Worm (Caenorhabditis elegans) whole organism, L4 larva: ENCODE measurements around the gene R05H10.3.
"Not testable (repeated sequence)": the region's sequence is repeated elsewhere in the genome, so short reads cannot be mapped to it uniquely, and the experiment has no call there.

Experiments
- D1046.2 ChIP-seq: fragments of 200-800 bp; sonication (Bioruptor generic); IDR thresholded peaks from 2 replicates; pipeline ENCODE4 v1.3.6; 2022; ENCODE audit warnings: missing genetic modification characterization, missing compliant biosample characterization
- Y105C5A.15 ChIP-seq: fragments of 200-800 bp; sonication (Bioruptor generic); IDR thresholded peaks from 2 replicates; pipeline ENCODE4 v1.3.6; 2022; ENCODE audit warnings: missing genetic modification characterization, missing compliant biosample characterization
- ZK337.2 ChIP-seq: fragments of 200-800 bp; sonication (Bioruptor generic); IDR thresholded peaks from 2 replicates; pipeline ENCODE4 v1.3.6; 2022; ENCODE audit warnings: missing genetic modification reagents, missing genetic modification characterization, missing compliant biosample characterization
- ZK546.5 ChIP-seq, 2 experiments: sonication (generic microtip); optimal IDR thresholded peaks; 2 replicates each; lab custom pipeline; 2017; ENCODE audit warnings: missing biosample characterization in 2 of 2, missing genetic modification characterization in 2 of 2
- aha-1 ChIP-seq: fragments of 150-350 bp; peaks from one replicate; lab custom pipeline; 2014; ENCODE audit warnings: missing biosample characterization, missing genetic modification characterization
- arid-1 ChIP-seq: fragments of 200-800 bp; sonication (Bioruptor generic); conservative IDR thresholded peaks from 2 replicates; pipeline ENCODE4 v1.3.6; 2022; ENCODE audit warnings: missing genetic modification reagents, missing genetic modification characterization, missing compliant biosample characterization
- attf-4 ChIP-seq: sonication (generic microtip); optimal IDR thresholded peaks from 3 replicates; lab custom pipeline; 2017; ENCODE audit warnings: missing biosample characterization, missing genetic modification characterization
- ceh-62 ChIP-seq: sonication (generic microtip); optimal IDR thresholded peaks from 2 replicates; lab custom pipeline; 2017; ENCODE audit warnings: missing biosample characterization, missing genetic modification characterization
- daf-16 ChIP-seq, 3 experiments: sonication (generic microtip); optimal IDR thresholded peaks; 2 replicates each; lab custom pipeline; 2016 to 2017; ENCODE audit warnings: missing genetic modification characterization in 3 of 3, missing genetic modification reagents in 3 of 3, mild to moderate bottlenecking in 2 of 3, missing compliant biosample characterization in 2 of 3, missing biosample characterization in 1 of 3, moderate library complexity in 1 of 3
- dmd-6 ChIP-seq: fragments of 200-800 bp; sonication (Bioruptor generic); IDR thresholded peaks from 2 replicates; pipeline ENCODE4 v1.3.6; 2022; ENCODE audit warnings: missing genetic modification reagents, missing genetic modification characterization, missing compliant biosample characterization
- dmd-9 ChIP-seq: fragments of 200-800 bp; sonication (Bioruptor generic); IDR thresholded peaks from 2 replicates; pipeline ENCODE4 v1.3.6; 2022; ENCODE audit warnings: missing genetic modification reagents, missing genetic modification characterization, missing compliant biosample characterization
- egl-43 ChIP-seq: fragments of 200-800 bp; sonication (Bioruptor generic); IDR thresholded peaks from 2 replicates; pipeline ENCODE4 v1.3.6; 2022; ENCODE audit warnings: missing genetic modification reagents, missing genetic modification characterization, missing compliant biosample characterization
- hlh-11 ChIP-seq: fragments of 200-800 bp; sonication (Bioruptor generic); optimal IDR thresholded peaks from 2 replicates; lab custom pipeline; 2018; ENCODE audit warnings: mild to moderate bottlenecking, missing genetic modification characterization, missing compliant biosample characterization
- hmg-1.1 ChIP-seq: fragments of 200-800 bp; sonication (Bioruptor generic); IDR thresholded peaks from 2 replicates; pipeline ENCODE4 v1.3.6; 2022; ENCODE audit warnings: missing genetic modification reagents, missing genetic modification characterization, missing compliant biosample characterization
- lin-29 ChIP-seq: fragments of 200-800 bp; sonication (Bioruptor generic); IDR thresholded peaks from 2 replicates; pipeline ENCODE4 v1.3.6; 2022; ENCODE audit warnings: missing genetic modification reagents, missing genetic modification characterization, missing compliant biosample characterization
- lin-39 ChIP-seq: fragments of 150-350 bp; optimal IDR thresholded peaks from 2 replicates; lab custom pipeline; 2014; ENCODE audit warnings: missing biosample characterization, missing genetic modification reagents, missing genetic modification characterization
- mdt-29 ChIP-seq: fragments of 200-800 bp; sonication (Bioruptor generic); IDR thresholded peaks from 2 replicates; pipeline ENCODE4 v1.3.6; 2022; ENCODE audit warnings: missing genetic modification reagents, missing genetic modification characterization, missing compliant biosample characterization
- mep-1 ChIP-seq: fragments of 150-350 bp; sonication (generic microtip); optimal IDR thresholded peaks from 3 replicates; lab custom pipeline; 2014; ENCODE audit warnings: missing biosample characterization, missing genetic modification characterization
- mxl-2 ChIP-seq: fragments of 200-800 bp; sonication (Bioruptor generic); conservative IDR thresholded peaks from 2 replicates; pipeline ENCODE4 v1.3.6; 2022; ENCODE audit warnings: missing genetic modification reagents, missing genetic modification characterization, missing compliant biosample characterization
- nhr-102 ChIP-seq: sonication (generic microtip); optimal IDR thresholded peaks from 2 replicates; lab custom pipeline; 2016; ENCODE audit warnings: mild to moderate bottlenecking, missing genetic modification characterization, moderate library complexity, missing compliant biosample characterization
- nhr-237 ChIP-seq: sonication (generic microtip); optimal IDR thresholded peaks from 2 replicates; lab custom pipeline; 2017; ENCODE audit warnings: missing biosample characterization, missing genetic modification characterization
- nhr-42 ChIP-seq: fragments of 200-800 bp; sonication (Bioruptor generic); IDR thresholded peaks from 2 replicates; pipeline ENCODE4 v1.3.6; 2022; ENCODE audit warnings: missing genetic modification characterization, missing compliant biosample characterization
- set-16 ChIP-seq: fragments of 200-800 bp; sonication (Bioruptor generic); IDR thresholded peaks from 2 replicates; pipeline ENCODE4 v1.3.6; 2022; ENCODE audit warnings: missing genetic modification reagents, missing genetic modification characterization, missing compliant biosample characterization
- skn-1 ChIP-seq: fragments of 150-350 bp; optimal IDR thresholded peaks from 2 replicates; lab custom pipeline; 2014; ENCODE audit warnings: missing biosample characterization, missing genetic modification characterization
- snpc-1.2 ChIP-seq: fragments of 200-800 bp; sonication (Bioruptor generic); IDR thresholded peaks from 2 replicates; pipeline ENCODE4 v1.3.6; 2022; ENCODE audit warnings: missing genetic modification reagents, missing genetic modification characterization, missing compliant biosample characterization
- snpc-4 ChIP-seq: fragments of 150-350 bp; optimal IDR thresholded peaks from 2 replicates; lab custom pipeline; 2014; ENCODE audit warnings: missing biosample characterization, missing genetic modification characterization
- unc-62 ChIP-seq, 3 experiments: fragments of 150-350 bp in 1 of 3; sonication (generic microtip); optimal IDR thresholded peaks in 2 of 3; peaks in 1 of 3; 1 replicate in 1 of 3; 2 replicates in 2 of 3; lab custom pipeline; 2014 to 2017; ENCODE audit warnings: missing biosample characterization in 3 of 3, missing genetic modification characterization in 3 of 3, missing genetic modification reagents in 3 of 3, missing genotype in 1 of 3
- ztf-11 ChIP-seq: fragments of 150-350 bp; optimal IDR thresholded peaks from 2 replicates; lab custom pipeline; 2014; ENCODE audit warnings: missing biosample characterization, missing genetic modification characterization
- ztf-7 ChIP-seq: fragments of 150-350 bp; optimal IDR thresholded peaks from 2 replicates; lab custom pipeline; 2014; ENCODE audit warnings: missing biosample characterization, missing genetic modification characterization

The R05H10.3 gene

DNA sequence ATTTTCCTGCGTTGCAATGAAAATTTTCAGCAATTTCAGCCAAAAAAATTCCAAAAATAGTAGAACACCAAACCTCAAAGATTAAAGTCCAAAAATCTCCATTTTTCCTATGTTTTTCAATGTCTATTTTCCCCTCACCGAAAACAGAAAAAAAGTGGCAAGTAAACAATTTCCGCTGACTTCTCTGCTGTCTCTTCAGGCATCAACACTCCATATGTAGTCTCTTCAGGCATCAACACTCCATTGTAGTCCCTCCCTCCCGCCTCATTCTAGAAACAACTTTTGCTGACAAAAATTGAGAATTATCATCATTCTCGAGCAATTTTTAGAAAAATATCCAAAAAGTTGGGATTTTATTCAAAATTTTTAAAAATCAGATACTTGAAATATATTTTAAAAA, 5.4 kb upstream of the R05H10.3 start:
- TF ChIP-seq dmd-6: peak; percentile 27
- peak; percentile 27; the same call in 1 of the 2 replicates for TF ChIP-seq hmg-1.1 (GFP tag; lab: Robert Waterston, UW)
- not testable (repeated sequence) for TF ChIP-seq daf-16 (GFP tag; optimal IDR thresholded peaks at IDR 0.05; lab: Kevin White, UChicago)
- TF ChIP-seq daf-16 (tag; optimal IDR thresholded peaks at IDR 0.05; lab: Kevin White, UChicago): peak; percentile 35

- 0 out of 2 replicates have a peak, but pooled peaks have one; percentile 27 for TF ChIP-seq nhr-42 (GFP tag; lab: Robert Waterston, UW)
- peak; percentile 23; the same call in 1 of the 2 replicates for TF ChIP-seq dmd-6
Observed at ce11 chrII:14865152-14865551, 4.6 kb upstream of the R05H10.3 start.

DNA sequence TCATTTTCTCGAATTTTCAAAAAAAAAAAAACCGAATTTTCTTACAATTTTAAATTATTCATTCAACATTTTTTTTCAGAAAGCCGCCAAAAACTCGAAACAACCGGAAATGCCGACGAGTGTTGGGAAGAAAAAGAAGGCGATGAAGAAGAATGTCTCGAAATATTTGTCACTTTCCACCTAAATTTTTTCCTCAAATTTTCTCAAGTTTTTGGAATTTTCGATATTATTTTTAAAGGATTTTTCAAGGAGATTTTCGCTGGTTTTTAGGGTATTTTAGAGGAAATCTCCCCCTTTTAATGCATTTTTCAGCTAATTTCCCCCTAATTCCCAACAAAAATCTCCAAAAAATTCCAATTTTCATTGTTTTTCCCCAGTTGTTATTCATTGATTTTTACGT, 3.6 kb upstream of the R05H10.3 start:
- TF ChIP-seq ZK546.5 (tag; optimal IDR thresholded peaks at IDR 0.05; lab: Kevin White, UChicago) (no peak), attf-4 (tag; lab: Kevin White, UChicago) (no peak), egl-43 (GFP tag; lab: Robert Waterston, UW) (no peak), aha-1 (tag; lab: Kevin White, UChicago) (peak; percentile 65), snpc-4 (tag; lab: Kevin White, UChicago) (no peak), lin-29 (GFP tag; lab: Robert Waterston, UW) (no peak), mdt-29 (GFP tag; lab: Robert Waterston, UW) (no peak), mep-1 (tag; lab: Kevin White, UChicago) (no peak), unc-62 (GFP tag; optimal IDR thresholded peaks at IDR 0.05 in 1 of 2; lab: Kevin White, UChicago) (peak in 1 of 2 experiments; percentile 79), unc-62 (tag; optimal IDR thresholded peaks at IDR 0.05; lab: Kevin White, UChicago) (no peak), ZK337.2 (no peak), ztf-11 (tag; lab: Kevin White, UChicago) (no peak)
- TF ChIP-seq, all 104 proteins: peak for 2

DNA sequence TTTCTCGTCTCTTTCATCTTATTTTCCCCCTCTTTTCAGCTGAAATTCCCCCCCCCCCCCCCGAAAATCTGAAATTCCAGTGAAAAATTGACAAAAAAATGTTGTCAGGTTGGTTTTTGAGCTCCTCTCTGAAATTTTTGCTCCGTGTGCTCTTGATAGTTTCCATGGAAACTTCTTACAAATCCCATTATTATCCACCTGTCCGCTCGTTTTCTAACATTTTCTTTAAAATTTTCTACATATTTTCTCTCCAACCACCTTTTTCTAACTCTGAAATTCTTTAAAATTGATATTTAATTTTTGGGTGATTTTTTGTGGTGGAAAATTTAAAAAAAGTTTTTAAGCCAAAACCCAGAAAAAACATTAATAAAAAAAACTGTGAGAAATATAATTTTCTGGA, 3.1 kb upstream of the R05H10.3 start, which contains the start of gene gpx-2:
TSS of gene gpx-2 (plus strand) at position 99 of the 400 bp plus-strand sequence.
- TF ChIP-seq nhr-237 (no peak), dmd-9 (GFP tag; lab: Robert Waterston, UW) (no peak), aha-1 (tag; lab: Kevin White, UChicago) (peak; percentile 58), mep-1 (tag; lab: Kevin White, UChicago) (no peak), snpc-1.2 (GFP tag; lab: Robert Waterston, UW) (no peak), daf-16 (GFP tag; optimal IDR thresholded peaks at IDR 0.05; lab: Kevin White, UChicago) (no peak), daf-16 (tag; optimal IDR thresholded peaks at IDR 0.05; lab: Kevin White, UChicago) (peak; percentile 0), ceh-62 (no peak), Y105C5A.15 (GFP tag; lab: Robert Waterston, UW) (0 out of 2 replicates have a peak, but pooled peaks have one; percentile 23), ztf-7 (tag; lab: Kevin White, UChicago) (no peak), hlh-11 (tag; lab: Kevin White, UChicago) (peak; percentile 22), lin-39 (tag; lab: Kevin White, UChicago) (no peak), nhr-102 (tag; lab: Kevin White, UChicago) (peak; percentile 44), arid-1 (GFP tag; lab: Robert Waterston, UW) (0 out of 2 replicates have a peak, but pooled peaks have one; percentile 29)

- TF ChIP-seq snpc-4 (tag; lab: Kevin White, UChicago) (no peak), D1046.2 (0 out of 2 replicates have a peak, but pooled peaks have one; percentile 61), ZK337.2 (0 out of 2 replicates have a peak, but pooled peaks have one; percentile 9), egl-43 (GFP tag; lab: Robert Waterston, UW) (peak; percentile 53; the same call in 1 of the 2 replicates)
- TF ChIP-seq, all 104 proteins: peak for 3
Observed at ce11 chrII:14867530-14867929, 2.2 kb upstream of the R05H10.3 start.

- TF ChIP-seq attf-4 (tag; lab: Kevin White, UChicago): no peak
- TF ChIP-seq skn-1 (tag; lab: Kevin White, UChicago): no peak
- TF ChIP-seq set-16: peak; percentile 77
- no peak for TF ChIP-seq mxl-2 (GFP tag; lab: Robert Waterston, UW)
- TF ChIP-seq egl-43 (GFP tag; lab: Robert Waterston, UW): 0 out of 2 replicates have a peak, but pooled peaks have one; percentile 24
- TF ChIP-seq aha-1 (tag; lab: Kevin White, UChicago): peak; percentile 52
Observed at ce11 chrII:14876737-14877203, 7.0 kb downstream of the R05H10.3 start, which contains the start of gene Y53F4A.2. Y53F4A.2 (minus strand) TSS chrII:14877153.
